Worm (Caenorhabditis elegans) whole organism, young adult: ENCODE measurements around the gene dhs-27.

Experiments
- B0035.1 ChIP-seq: sonication (generic microtip); optimal IDR thresholded peaks from 2 replicates; lab custom pipeline; 2016; ENCODE audit warnings: missing genetic modification characterization, mild to moderate bottlenecking, missing compliant biosample characterization, missing genotype, missing genetic modification reagents
- C17E4.6 ChIP-seq: fragments of 200-800 bp; sonication (Bioruptor generic); IDR thresholded peaks from 2 replicates; pipeline ENCODE4 v1.3.6; 2022; ENCODE audit warnings: missing genetic modification reagents, missing genetic modification characterization, missing compliant biosample characterization
- D2030.7 ChIP-seq: fragments of 200-800 bp; sonication (Bioruptor generic); IDR thresholded peaks from 2 replicates; pipeline ENCODE4 v1.3.6; 2022; ENCODE audit warnings: missing genetic modification reagents, missing genetic modification characterization, missing compliant biosample characterization
- F33H1.4 ChIP-seq: fragments of 200-800 bp; sonication (Bioruptor generic); IDR thresholded peaks from 2 replicates; pipeline ENCODE4 v1.3.6; 2022; ENCODE audit warnings: missing genetic modification reagents, missing genetic modification characterization, missing compliant biosample characterization
- F39B2.1 ChIP-seq: fragments of 200-800 bp; sonication (Bioruptor generic); IDR thresholded peaks from 2 replicates; pipeline ENCODE4 v1.3.6; 2022; ENCODE audit warnings: missing genetic modification reagents, missing genetic modification characterization, missing compliant biosample characterization
- F57A8.1 ChIP-seq: fragments of 200-800 bp; sonication (Bioruptor generic); optimal IDR thresholded peaks from 2 replicates; lab custom pipeline; 2018; ENCODE audit warnings: mild to moderate bottlenecking, missing genetic modification characterization, moderate library complexity, missing compliant biosample characterization
- K12H6.12 ChIP-seq: fragments of 200-800 bp; sonication (Bioruptor generic); optimal IDR thresholded peaks from 2 replicates; lab custom pipeline; 2018; ENCODE audit warnings: mild to moderate bottlenecking, missing genetic modification characterization, missing compliant biosample characterization
- Y56A3A.18 ChIP-seq: fragments of 200-800 bp; sonication (Bioruptor generic); IDR thresholded peaks from 2 replicates; pipeline ENCODE4 v1.3.6; 2022; ENCODE audit warnings: missing genetic modification reagents, missing genetic modification characterization, missing compliant biosample characterization
- ZK185.1 ChIP-seq: sonication (generic microtip); optimal IDR thresholded peaks from 2 replicates; lab custom pipeline; 2016; ENCODE audit warnings: mild to moderate bottlenecking, missing genetic modification characterization, missing compliant biosample characterization; ENCODE audit not compliant: poor library complexity, severe bottlenecking
- athp-1 ChIP-seq: sonication (generic microtip); optimal IDR thresholded peaks from 2 replicates; lab custom pipeline; 2017; ENCODE audit warnings: mild to moderate bottlenecking, missing genetic modification characterization, missing compliant biosample characterization
- attf-5 ChIP-seq: fragments of 200-800 bp; sonication (Bioruptor generic); optimal IDR thresholded peaks from 2 replicates; lab custom pipeline; 2018; ENCODE audit warnings: mild to moderate bottlenecking, missing genetic modification characterization, missing compliant biosample characterization
- bed-2 ChIP-seq: fragments of 200-800 bp; sonication (Bioruptor generic); IDR thresholded peaks from 2 replicates; pipeline ENCODE4 v1.3.6; 2022; ENCODE audit warnings: missing genetic modification reagents, missing genetic modification characterization, missing compliant biosample characterization
- cebp-2 ChIP-seq: fragments of 200-800 bp; sonication (Bioruptor generic); IDR thresholded peaks from 2 replicates; pipeline ENCODE4 v1.3.6; 2022; ENCODE audit warnings: missing genetic modification characterization, missing compliant biosample characterization
- ceh-27 ChIP-seq: fragments of 200-800 bp; sonication (Bioruptor generic); optimal IDR thresholded peaks from 2 replicates; lab custom pipeline; 2018; ENCODE audit warnings: mild to moderate bottlenecking, missing genetic modification characterization, moderate library complexity, missing compliant biosample characterization
- ceh-79 ChIP-seq: sonication (generic microtip); optimal IDR thresholded peaks from 2 replicates; lab custom pipeline; 2017; ENCODE audit warnings: mild to moderate bottlenecking, missing genetic modification characterization, missing compliant biosample characterization
- ceh-91 ChIP-seq: fragments of 200-800 bp; sonication (Bioruptor generic); IDR thresholded peaks from 2 replicates; pipeline ENCODE4 v1.3.6; 2022; ENCODE audit warnings: missing genetic modification reagents, missing genetic modification characterization, missing compliant biosample characterization
- dpff-1 ChIP-seq: sonication (generic microtip); optimal IDR thresholded peaks from 2 replicates; lab custom pipeline; 2017; ENCODE audit warnings: mild to moderate bottlenecking, missing genetic modification characterization, missing compliant biosample characterization
- dpl-1 ChIP-seq: fragments of 150-350 bp; optimal IDR thresholded peaks from 2 replicates; lab custom pipeline; 2014; ENCODE audit warnings: missing biosample characterization, missing genetic modification reagents, missing genetic modification characterization
- egrh-3 ChIP-seq: fragments of 200-800 bp; sonication (Bioruptor generic); IDR thresholded peaks from 2 replicates; pipeline ENCODE4 v1.3.6; 2022; ENCODE audit warnings: missing genetic modification reagents, missing genetic modification characterization, missing compliant biosample characterization
- hmg-20 ChIP-seq: fragments of 200-800 bp; sonication (Bioruptor generic); IDR thresholded peaks from 2 replicates; pipeline ENCODE4 v1.3.6; 2022; ENCODE audit warnings: missing genetic modification reagents, missing genetic modification characterization, missing compliant biosample characterization
- hrde-1 ChIP-seq: sonication (generic microtip); optimal IDR thresholded peaks from 2 replicates; lab custom pipeline; 2016; ENCODE audit warnings: missing genetic modification characterization, mild to moderate bottlenecking, missing compliant biosample characterization, moderate library complexity, missing genotype, missing genetic modification reagents, borderline replicate concordance
- lsy-27 ChIP-seq: sonication (generic microtip); optimal IDR thresholded peaks from 2 replicates; lab custom pipeline; 2017; ENCODE audit warnings: missing genetic modification characterization, mild to moderate bottlenecking, missing compliant biosample characterization, antibody characterized with exemption, missing genotype, borderline replicate concordance; ENCODE audit not compliant: insufficient read depth
- madf-10 ChIP-seq: sonication (generic microtip); optimal IDR thresholded peaks from 2 replicates; lab custom pipeline; 2016; ENCODE audit warnings: mild to moderate bottlenecking, missing genetic modification characterization, missing compliant biosample characterization
- madf-3 ChIP-seq: fragments of 200-800 bp; sonication (Bioruptor generic); IDR thresholded peaks from 2 replicates; pipeline ENCODE4 v1.3.6; 2022; ENCODE audit warnings: missing genetic modification reagents, missing genetic modification characterization, missing compliant biosample characterization
- mel-28 ChIP-seq: sonication (generic microtip); optimal IDR thresholded peaks from 2 replicates; lab custom pipeline; 2016; ENCODE audit warnings: borderline replicate concordance, mild to moderate bottlenecking, missing genetic modification characterization, missing compliant biosample characterization
- mxl-1 ChIP-seq: sonication (generic microtip); optimal IDR thresholded peaks from 2 replicates; lab custom pipeline; 2016; ENCODE audit warnings: missing genetic modification characterization, missing compliant biosample characterization
- nfya-1 ChIP-seq: sonication (generic microtip); optimal IDR thresholded peaks from 2 replicates; lab custom pipeline; 2017; ENCODE audit warnings: antibody characterized with exemption, missing compliant biosample characterization, missing genetic modification characterization, borderline replicate concordance; ENCODE audit not compliant: insufficient read depth
- nfya-2 ChIP-seq: fragments of 200-800 bp; sonication (Bioruptor generic); IDR thresholded peaks from 2 replicates; pipeline ENCODE4 v1.3.6; 2022; ENCODE audit warnings: missing genetic modification reagents, missing genetic modification characterization, missing compliant biosample characterization
- snpc-1.3 ChIP-seq: sonication (generic microtip); optimal IDR thresholded peaks from 2 replicates; lab custom pipeline; 2017; ENCODE audit warnings: missing genetic modification characterization, mild to moderate bottlenecking, missing compliant biosample characterization, antibody characterized with exemption, moderate library complexity, missing genotype, missing genetic modification reagents; ENCODE audit not compliant: insufficient read depth
- sptf-2 ChIP-seq: fragments of 200-800 bp; sonication (Bioruptor generic); optimal IDR thresholded peaks from 2 replicates; lab custom pipeline; 2018; ENCODE audit warnings: mild to moderate bottlenecking, missing genetic modification characterization, missing compliant biosample characterization
- ztf-3 ChIP-seq: fragments of 200-800 bp; sonication (Bioruptor generic); optimal IDR thresholded peaks from 2 replicates; lab custom pipeline; 2018; ENCODE audit warnings: mild to moderate bottlenecking, missing genetic modification characterization, missing compliant biosample characterization
- ztf-6 ChIP-seq: fragments of 200-800 bp; sonication (Bioruptor generic); IDR thresholded peaks from 2 replicates; pipeline ENCODE4 v1.3.6; 2022; ENCODE audit warnings: missing genetic modification reagents, missing genetic modification characterization, missing compliant biosample characterization

dhs-27 gene

ce11 chrX:3439823-3440222, 25.3 kb upstream of the dhs-27 start:
- TF ChIP-seq lsy-27 (tag; lab: Kevin White, UChicago) (no peak), F57A8.1 (GFP tag; lab: Kevin White, UChicago) (no peak), sptf-2 (no peak)

ce11 chrX:3430020-3430419, 15.5 kb upstream of the dhs-27 start, which contains the start of gene ZK813.4:
Gene ZK813.4, minus strand, starts transcription at chrX:3430120.
- no peak for TF ChIP-seq hmg-20 (GFP tag; lab: Robert Waterston, UW)
- TF ChIP-seq ceh-79 (tag; lab: Kevin White, UChicago): no peak
- no peak for TF ChIP-seq Y56A3A.18 (GFP tag; lab: Robert Waterston, UW)
- TF ChIP-seq F39B2.1 (GFP tag; lab: Robert Waterston, UW): no peak
- TF ChIP-seq B0035.1 (tag; lab: Kevin White, UChicago): no peak
- TF ChIP-seq dpl-1 (GFP tag; lab: Kevin White, UChicago): no peak
- no peak for TF ChIP-seq attf-5 (GFP tag; lab: Kevin White, UChicago)
- TF ChIP-seq cebp-2 (GFP tag; lab: Robert Waterston, UW): no peak
- TF ChIP-seq D2030.7 (GFP tag; lab: Robert Waterston, UW): no peak
- no peak for TF ChIP-seq hrde-1
- no peak for TF ChIP-seq dpff-1 (tag; lab: Kevin White, UChicago)
- no peak for TF ChIP-seq ztf-3 (GFP tag; lab: Kevin White, UChicago)
- TF ChIP-seq bed-2 (GFP tag; lab: Robert Waterston, UW): no peak
- no peak for TF ChIP-seq egrh-3 (GFP tag; lab: Robert Waterston, UW)
- TF ChIP-seq ceh-91 (GFP tag; lab: Robert Waterston, UW): no peak
- TF ChIP-seq mel-28 (tag; lab: Kevin White, UChicago): no peak
- TF ChIP-seq C17E4.6 (GFP tag; lab: Robert Waterston, UW): no peak
- TF ChIP-seq F33H1.4 (GFP tag; lab: Robert Waterston, UW): no peak
- no peak for TF ChIP-seq nfya-1 (tag; lab: Kevin White, UChicago)

ce11 chrX:3429122-3429521, 14.6 kb upstream of the dhs-27 start:
- no peak for TF ChIP-seq ZK185.1 (tag; lab: Kevin White, UChicago)
- no peak for TF ChIP-seq Y56A3A.18 (GFP tag; lab: Robert Waterston, UW)
- no peak for TF ChIP-seq mxl-1 (tag; lab: Kevin White, UChicago)
- TF ChIP-seq ztf-6 (GFP tag; lab: Robert Waterston, UW): no peak
- TF ChIP-seq bed-2 (GFP tag; lab: Robert Waterston, UW): no peak
- no peak for TF ChIP-seq snpc-1.3 (tag; lab: Kevin White, UChicago)
- TF ChIP-seq madf-3 (GFP tag; lab: Robert Waterston, UW): no peak
- no peak for TF ChIP-seq madf-10 (tag; lab: Kevin White, UChicago)
- no peak for TF ChIP-seq ceh-27 (GFP tag; lab: Kevin White, UChicago)

ce11 chrX:3424516-3424915, 10.0 kb upstream of the dhs-27 start, which contains the start of gene ZK813.6:
Gene ZK813.6, plus strand, starts transcription at chrX:3424816.
- TF ChIP-seq nfya-2 (GFP tag; lab: Robert Waterston, UW) (no peak), bed-2 (GFP tag; lab: Robert Waterston, UW) (no peak), K12H6.12 (no peak)
- TF ChIP-seq, all 124 proteins: peak for 0

- TF ChIP-seq athp-1 (tag; lab: Kevin White, UChicago) (no peak), ceh-79 (tag; lab: Kevin White, UChicago) (no peak)
These were observed 4.6 kb upstream of the dhs-27 start, which contains the start of gene C04F6.7 for ce11 chrX:3419084-3419483. Gene C04F6.7, minus strand, starts transcription at chrX:3419184.
